Worm (Caenorhabditis elegans) whole organism, young adult: ENCODE results near the gene aak-1.
A peak's percentile ranks its signal among the peaks of the same experiment; 100 is the strongest.

Experiments
- B0019.2 ChIP-seq: fragments of 200-800 bp; sonication (Bioruptor generic); conservative IDR thresholded peaks from 2 replicates; pipeline ENCODE4 v1.3.6; 2022; ENCODE audit warnings: missing genetic modification reagents, missing genetic modification characterization, missing compliant biosample characterization
- F10E7.11 ChIP-seq: sonication (generic microtip); optimal IDR thresholded peaks from 2 replicates; lab custom pipeline; 2017; ENCODE audit warnings: mild to moderate bottlenecking, missing genetic modification characterization, moderate library complexity, missing compliant biosample characterization
- F55B11.4 ChIP-seq: sonication (generic microtip); optimal IDR thresholded peaks from 2 replicates; lab custom pipeline; 2016; ENCODE audit warnings: missing compliant biosample characterization, missing genetic modification characterization, borderline replicate concordance; ENCODE audit not compliant: insufficient read depth
- K11D2.4 ChIP-seq: fragments of 200-800 bp; sonication (Bioruptor generic); IDR thresholded peaks from 2 replicates; pipeline ENCODE4 v1.3.6; 2022; ENCODE audit warnings: missing genetic modification reagents, missing genetic modification characterization, missing compliant biosample characterization
- Y67H2A.10 ChIP-seq: fragments of 200-800 bp; sonication (Bioruptor generic); conservative IDR thresholded peaks from 2 replicates; pipeline ENCODE4 v1.3.6; 2022; ENCODE audit warnings: missing genetic modification reagents, missing genetic modification characterization, missing compliant biosample characterization
- aptf-2 ChIP-seq: fragments of 200-800 bp; sonication (Bioruptor generic); conservative IDR thresholded peaks from 2 replicates; pipeline ENCODE4 v1.3.6; 2022; ENCODE audit warnings: missing genetic modification reagents, missing genetic modification characterization, missing compliant biosample characterization
- attf-5 ChIP-seq: fragments of 200-800 bp; sonication (Bioruptor generic); optimal IDR thresholded peaks from 2 replicates; lab custom pipeline; 2018; ENCODE audit warnings: mild to moderate bottlenecking, missing genetic modification characterization, missing compliant biosample characterization
- cebp-1 ChIP-seq, 2 experiments: fragments of 200-800 bp in 1 of 2; sonication (Bioruptor generic) in 1 of 2; sonication (generic microtip) in 1 of 2; IDR thresholded peaks in 1 of 2; optimal IDR thresholded peaks in 1 of 2; 2 replicates each; pipeline versions ENCODE4 v1.3.6 to Lab custom; 2017 to 2022; ENCODE audit warnings: missing compliant biosample characterization in 2 of 2, missing genetic modification characterization in 2 of 2, mild to moderate bottlenecking in 1 of 2, missing genetic modification reagents in 1 of 2, moderate library complexity in 1 of 2
- ceh-40 ChIP-seq: fragments of 200-800 bp; sonication (Bioruptor generic); IDR thresholded peaks from 2 replicates; pipeline ENCODE4 v1.3.6; 2022; ENCODE audit warnings: missing genetic modification characterization, missing compliant biosample characterization
- ceh-91 ChIP-seq: fragments of 200-800 bp; sonication (Bioruptor generic); IDR thresholded peaks from 2 replicates; pipeline ENCODE4 v1.3.6; 2022; ENCODE audit warnings: missing genetic modification reagents, missing genetic modification characterization, missing compliant biosample characterization
- chd-7 ChIP-seq: sonication (generic microtip); optimal IDR thresholded peaks from 2 replicates; lab custom pipeline; 2016; ENCODE audit warnings: mild to moderate bottlenecking, missing genetic modification characterization, moderate library complexity, missing compliant biosample characterization
- dpff-1 ChIP-seq: sonication (generic microtip); optimal IDR thresholded peaks from 2 replicates; lab custom pipeline; 2017; ENCODE audit warnings: mild to moderate bottlenecking, missing genetic modification characterization, missing compliant biosample characterization
- hmg-1.2 ChIP-seq: fragments of 200-800 bp; sonication (Bioruptor generic); IDR thresholded peaks from 2 replicates; pipeline ENCODE4 v1.3.6; 2022; ENCODE audit warnings: missing genetic modification reagents, missing genetic modification characterization, missing compliant biosample characterization
- hsf-1 ChIP-seq: fragments of 200-800 bp; sonication (Bioruptor generic); IDR thresholded peaks from 2 replicates; pipeline ENCODE4 v1.3.6; 2022; ENCODE audit warnings: missing genetic modification reagents, missing genetic modification characterization, missing compliant biosample characterization
- lin-40 ChIP-seq: sonication (generic microtip); optimal IDR thresholded peaks from 2 replicates; lab custom pipeline; 2016; ENCODE audit warnings: missing genetic modification characterization, mild to moderate bottlenecking, missing compliant biosample characterization, missing genotype, missing genetic modification reagents
- lsl-1 ChIP-seq: fragments of 200-800 bp; sonication (Bioruptor generic); optimal IDR thresholded peaks from 2 replicates; lab custom pipeline; 2018; ENCODE audit warnings: mild to moderate bottlenecking, missing genetic modification characterization, moderate library complexity, missing compliant biosample characterization
- madf-3 ChIP-seq: fragments of 200-800 bp; sonication (Bioruptor generic); IDR thresholded peaks from 2 replicates; pipeline ENCODE4 v1.3.6; 2022; ENCODE audit warnings: missing genetic modification reagents, missing genetic modification characterization, missing compliant biosample characterization
- madf-6 ChIP-seq: fragments of 200-800 bp; sonication (Bioruptor generic); IDR thresholded peaks from 2 replicates; pipeline ENCODE4 v1.3.6; 2022; ENCODE audit warnings: missing genetic modification reagents, missing genetic modification characterization, missing compliant biosample characterization
- madf-8 ChIP-seq: fragments of 200-800 bp; sonication (Bioruptor generic); conservative IDR thresholded peaks from 2 replicates; pipeline ENCODE4 v1.3.6; 2022; ENCODE audit warnings: missing genetic modification reagents, missing genetic modification characterization, missing compliant biosample characterization
- nfyb-1 ChIP-seq: fragments of 200-800 bp; sonication (Bioruptor generic); IDR thresholded peaks from 2 replicates; pipeline ENCODE4 v1.3.6; 2022; ENCODE audit warnings: missing genetic modification reagents, missing genetic modification characterization, missing compliant biosample characterization
- nhr-120 ChIP-seq: fragments of 200-800 bp; sonication (Bioruptor generic); IDR thresholded peaks from 2 replicates; pipeline ENCODE4 v1.3.6; 2022; ENCODE audit warnings: missing genetic modification characterization, missing compliant biosample characterization
- nhr-80 ChIP-seq: sonication (generic microtip); optimal IDR thresholded peaks from 2 replicates; lab custom pipeline; 2016; ENCODE audit warnings: missing genetic modification characterization, missing compliant biosample characterization
- pha-4 ChIP-seq: fragments of 150-350 bp; sonication (generic microtip); optimal IDR thresholded peaks from 2 replicates; lab custom pipeline; 2014; ENCODE audit warnings: missing biosample characterization, missing genetic modification reagents, missing genetic modification characterization
- somi-1 ChIP-seq: fragments of 200-800 bp; sonication (Bioruptor generic); optimal IDR thresholded peaks from 2 replicates; lab custom pipeline; 2018; ENCODE audit warnings: mild to moderate bottlenecking, missing genetic modification characterization, missing compliant biosample characterization
- tlf-1 ChIP-seq: fragments of 200-800 bp; sonication (Bioruptor generic); optimal IDR thresholded peaks from 2 replicates; lab custom pipeline; 2018; ENCODE audit warnings: mild to moderate bottlenecking, missing genetic modification characterization, missing compliant biosample characterization
- ztf-26 ChIP-seq: sonication (generic microtip); optimal IDR thresholded peaks from 2 replicates; lab custom pipeline; 2017; ENCODE audit warnings: missing genetic modification characterization, missing compliant biosample characterization
- ztf-3 ChIP-seq: fragments of 200-800 bp; sonication (Bioruptor generic); optimal IDR thresholded peaks from 2 replicates; lab custom pipeline; 2018; ENCODE audit warnings: mild to moderate bottlenecking, missing genetic modification characterization, missing compliant biosample characterization

The aak-1 gene

ce11 chrIII:8782080-8782479 lies 21.2 kb upstream of the aak-1 start:
- TF ChIP-seq cebp-1 (GFP tag; IDR thresholded peaks at IDR 0.05; lab: Robert Waterston, UW) (no peak), cebp-1 (tag; optimal IDR thresholded peaks at IDR 0.05; lab: Kevin White, UChicago) (peak; percentile 68), lin-40 (tag; lab: Kevin White, UChicago) (no peak)
- TF ChIP-seq, all 124 proteins: peak for 1

- TF ChIP-seq chd-7 (tag; lab: Kevin White, UChicago) = peak; percentile 16
- peak; percentile 61 for TF ChIP-seq lin-40 (tag; lab: Kevin White, UChicago)
- TF ChIP-seq cebp-1 (GFP tag; IDR thresholded peaks at IDR 0.05; lab: Robert Waterston, UW) = no peak
- TF ChIP-seq cebp-1 (tag; optimal IDR thresholded peaks at IDR 0.05; lab: Kevin White, UChicago) = peak; percentile 27
- no peak for TF ChIP-seq F55B11.4 (tag; lab: Kevin White, UChicago)
- peak; percentile 60 for TF ChIP-seq somi-1 (GFP tag; lab: Kevin White, UChicago)
- no peak for TF ChIP-seq nhr-120
- TF ChIP-seq ztf-26 (tag; lab: Kevin White, UChicago) = peak; percentile 60
- TF ChIP-seq B0019.2 (GFP tag; lab: Robert Waterston, UW) = no peak
- TF ChIP-seq madf-6 (GFP tag; lab: Robert Waterston, UW) = no peak
These were observed 19.6 kb upstream of the aak-1 start for ce11 chrIII:8780473-8780872.

- TF ChIP-seq dpff-1 (tag; lab: Kevin White, UChicago) = no peak
- TF ChIP-seq tlf-1 (GFP tag; lab: Kevin White, UChicago) = no peak
- TF ChIP-seq pha-4 (tag; lab: Kevin White, UChicago) = no peak
- TF ChIP-seq, all 124 proteins: peak for 0
These were observed 19.0 kb upstream of the aak-1 start, which contains the start of gene K02D10.4 for ce11 chrIII:8779912-8780311. TSS of gene K02D10.4 (minus strand) at chrIII:8780012.

- TF ChIP-seq aptf-2 (GFP tag; lab: Robert Waterston, UW) (no peak), nfyb-1 (GFP tag; lab: Robert Waterston, UW) (0 out of 2 replicates have a peak, but pooled peaks have one; percentile 9)
These were observed 15.1 kb upstream of the aak-1 start, which contains the start of gene snap-29 for ce11 chrIII:8775953-8776352. TSS of gene snap-29 (plus strand) at chrIII:8776253.

- TF ChIP-seq hsf-1 (GFP tag; lab: Robert Waterston, UW) (0 out of 2 replicates have a peak, but pooled peaks have one; percentile 22), B0019.2 (GFP tag; lab: Robert Waterston, UW) (no peak)
These were observed 12.5 kb upstream of the aak-1 start for ce11 chrIII:8773375-8773774.

ce11 chrIII:8772428-8773027 lies 11.6 kb upstream of the aak-1 start:
- TF ChIP-seq cebp-1 (GFP tag; IDR thresholded peaks at IDR 0.05; lab: Robert Waterston, UW) (peak; percentile 89), cebp-1 (tag; optimal IDR thresholded peaks at IDR 0.05; lab: Kevin White, UChicago) (peak; percentile 97), hmg-1.2 (peak; percentile 36; the same call in 1 of the 2 replicates), K11D2.4 (no peak), attf-5 (GFP tag; lab: Kevin White, UChicago) (peak; percentile 2), madf-3 (GFP tag; lab: Robert Waterston, UW) (no peak), nhr-80 (tag; lab: Kevin White, UChicago) (peak; percentile 57), madf-8 (no peak)

- TF ChIP-seq ceh-91 (GFP tag; lab: Robert Waterston, UW) (no peak), lsl-1 (no peak), F10E7.11 (tag; lab: Kevin White, UChicago) (no peak), ztf-3 (GFP tag; lab: Kevin White, UChicago) (no peak), ceh-40 (GFP tag; lab: Robert Waterston, UW) (no peak), Y67H2A.10 (no peak)
These were observed 11.0 kb upstream of the aak-1 start, which contains the start of gene K02D10.3 for ce11 chrIII:8771851-8772250. TSS of gene K02D10.3 (minus strand) at chrIII:8771951.
